Fruit fly (Drosophila melanogaster) whole organism: ENCODE data around the gene TrpA1.

Experiments
- CG8478 ChIP-seq: fragments of >200 bp; optimal IDR thresholded peaks from 2 replicates; lab custom pipeline; 2018; ENCODE audit warnings: inconsistent platforms
- Dll ChIP-seq: fragments of >200 bp; optimal IDR thresholded peaks from 2 replicates; lab custom pipeline; 2017
- EcR ChIP-seq, 2 experiments: fragments of >200 bp; optimal IDR thresholded peaks; 2 replicates each; lab custom pipeline; 2017; ENCODE audit warnings: missing biosample characterization in 2 of 2, missing genetic modification characterization in 2 of 2, missing genetic modification reagents in 2 of 2
- pan ChIP-seq: fragments of >200 bp; optimal IDR thresholded peaks from 2 replicates; lab custom pipeline; 2017
- psq ChIP-seq: fragments of >200 bp; optimal IDR thresholded peaks from 2 replicates; lab custom pipeline; 2017
- usp ChIP-seq: fragments of >200 bp; optimal IDR thresholded peaks from 2 replicates; lab custom pipeline; 2017; ENCODE audit warnings: missing biosample characterization, missing genetic modification characterization, mixed read lengths

The TrpA1 gene

DNA sequence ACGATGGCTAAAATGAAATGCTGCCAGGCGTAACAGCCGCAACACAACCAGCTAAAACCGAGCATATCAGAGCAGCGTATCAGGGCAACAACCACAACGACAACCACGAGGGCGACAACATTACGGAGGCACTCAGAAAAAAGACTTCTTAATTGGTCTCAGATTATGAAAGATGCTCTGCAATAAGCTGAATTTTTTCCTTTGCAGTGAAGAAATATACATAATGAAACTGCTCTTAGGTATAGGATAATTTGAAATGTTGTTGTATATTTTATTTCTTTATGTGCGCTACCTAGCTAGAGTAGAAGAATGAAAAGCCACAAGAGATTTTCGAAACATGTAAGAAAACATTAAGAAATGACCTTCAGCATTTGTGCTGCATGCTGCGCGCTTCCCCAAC, 24.5 kb upstream of the TrpA1 start:
- TF ChIP-seq pan (no peak), psq (lab: Kevin White, UChicago) (no peak), Dll (lab: Kevin White, UChicago) (no peak), EcR (GFP tag; optimal IDR thresholded peaks at IDR 0.05; lab: Kevin White, UChicago) (no peak), usp (no peak), CG8478 (lab: Kevin White, UChicago) (no peak)

dm6 chr3L:8925679-8926078, 20.7 kb upstream of the TrpA1 start:
- TF ChIP-seq Dll (lab: Kevin White, UChicago) (no peak), usp (no peak), psq (lab: Kevin White, UChicago) (no peak), EcR (GFP tag; optimal IDR thresholded peaks at IDR 0.05; lab: Kevin White, UChicago) (no peak), CG8478 (lab: Kevin White, UChicago) (no peak), pan (no peak)

DNA sequence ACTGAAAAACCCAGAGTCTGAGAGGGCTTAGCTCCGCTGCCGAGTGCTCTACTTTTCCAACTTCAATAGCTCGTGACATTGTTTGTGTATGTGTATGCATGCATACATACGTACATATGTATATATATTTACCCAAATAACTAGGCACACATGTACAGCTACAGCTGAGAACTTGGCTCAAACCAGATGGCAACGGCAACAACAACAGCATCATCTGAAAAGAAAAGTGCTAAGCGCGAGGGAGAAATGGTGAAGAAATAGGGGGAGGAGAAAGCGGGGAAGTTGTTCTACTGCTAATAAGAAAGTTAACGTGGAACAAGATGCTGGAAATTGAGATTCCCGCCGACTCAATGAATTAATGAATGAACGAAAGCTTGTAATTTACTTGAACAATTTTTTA, 20.0 kb upstream of the TrpA1 start:
- TF ChIP-seq EcR (GFP tag; optimal IDR thresholded peaks at IDR 0.05; lab: Kevin White, UChicago), result no peak
- no peak for TF ChIP-seq usp
- TF ChIP-seq psq (lab: Kevin White, UChicago), result no peak
- no peak for TF ChIP-seq CG8478 (lab: Kevin White, UChicago)
- TF ChIP-seq Dll (lab: Kevin White, UChicago), result no peak
- no peak for TF ChIP-seq pan

DNA sequence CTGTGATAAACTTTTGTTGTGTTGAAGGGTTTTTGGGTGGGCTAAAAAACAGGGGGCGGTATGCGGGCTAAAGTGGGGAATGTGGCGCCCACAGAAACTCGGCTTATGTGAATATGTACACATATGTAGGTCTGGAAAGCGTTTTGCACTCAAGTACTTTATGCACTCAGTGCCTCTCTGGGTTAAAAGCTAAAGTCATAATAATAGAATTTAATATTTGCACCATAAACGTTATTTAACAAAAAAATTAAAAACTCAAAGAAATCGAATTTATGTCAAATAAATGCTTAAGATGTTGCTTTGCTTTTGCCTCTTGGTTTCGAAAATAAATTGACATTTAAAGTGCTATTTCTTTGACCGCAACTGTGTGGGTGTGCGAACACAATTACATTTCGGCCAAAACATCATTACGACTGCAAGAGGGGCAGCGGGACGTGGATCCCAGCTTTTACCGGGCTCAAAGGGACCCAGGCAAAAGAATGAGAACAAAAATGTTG, 19.5 kb upstream of the TrpA1 start:
- TF ChIP-seq usp (no peak), EcR (GFP tag; optimal IDR thresholded peaks at IDR 0.05; lab: Kevin White, UChicago) (no peak), Dll (lab: Kevin White, UChicago) (no peak), CG8478 (lab: Kevin White, UChicago) (no peak), psq (lab: Kevin White, UChicago) (no peak)

DNA sequence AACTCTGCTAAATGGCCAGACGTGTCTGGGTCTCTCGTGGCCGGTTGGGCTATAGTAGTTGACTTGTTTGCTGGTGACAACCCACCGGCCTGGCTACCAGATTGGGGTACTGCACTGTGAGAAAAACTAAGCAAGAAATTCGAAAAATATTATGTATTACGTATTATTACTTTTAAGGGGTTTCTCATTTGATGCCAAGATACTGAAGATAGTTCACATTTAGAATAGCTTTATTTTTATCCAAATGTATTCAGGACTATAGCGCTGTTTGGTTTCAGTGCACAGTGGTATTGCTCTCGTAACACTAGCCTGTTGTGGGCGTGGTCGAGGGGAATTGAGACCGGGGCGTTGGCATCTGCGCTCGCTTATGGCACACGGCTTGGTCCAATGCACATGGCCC, 15.7 kb upstream of the TrpA1 start:
- TF ChIP-seq Dll (lab: Kevin White, UChicago), result no peak
- no peak for TF ChIP-seq usp
- no peak for TF ChIP-seq pan
- TF ChIP-seq EcR (GFP tag; optimal IDR thresholded peaks at IDR 0.05; lab: Kevin White, UChicago), result no peak
- no peak for TF ChIP-seq psq (lab: Kevin White, UChicago)
- TF ChIP-seq CG8478 (lab: Kevin White, UChicago), result no peak

DNA sequence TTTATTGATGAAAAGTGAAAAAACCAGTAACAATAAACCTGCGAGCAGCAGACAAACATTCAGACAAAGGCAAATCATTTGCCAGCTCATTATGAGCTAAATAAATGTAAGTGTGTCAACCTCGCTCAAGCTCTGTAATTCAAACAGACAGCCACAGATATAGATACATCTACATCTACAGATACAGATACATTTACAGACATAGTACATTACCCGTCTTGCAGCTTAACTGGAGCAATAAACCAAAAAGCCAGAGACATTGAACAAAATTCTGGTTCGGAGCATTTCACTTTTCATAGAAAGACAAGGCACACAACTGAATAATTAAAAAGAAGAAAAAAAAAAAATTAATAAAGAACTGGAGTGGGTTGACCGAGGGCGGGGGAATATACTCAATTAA, 14.7 kb upstream of the TrpA1 start:
- TF ChIP-seq psq (lab: Kevin White, UChicago) (no peak), pan (no peak), Dll (lab: Kevin White, UChicago) (no peak)

DNA sequence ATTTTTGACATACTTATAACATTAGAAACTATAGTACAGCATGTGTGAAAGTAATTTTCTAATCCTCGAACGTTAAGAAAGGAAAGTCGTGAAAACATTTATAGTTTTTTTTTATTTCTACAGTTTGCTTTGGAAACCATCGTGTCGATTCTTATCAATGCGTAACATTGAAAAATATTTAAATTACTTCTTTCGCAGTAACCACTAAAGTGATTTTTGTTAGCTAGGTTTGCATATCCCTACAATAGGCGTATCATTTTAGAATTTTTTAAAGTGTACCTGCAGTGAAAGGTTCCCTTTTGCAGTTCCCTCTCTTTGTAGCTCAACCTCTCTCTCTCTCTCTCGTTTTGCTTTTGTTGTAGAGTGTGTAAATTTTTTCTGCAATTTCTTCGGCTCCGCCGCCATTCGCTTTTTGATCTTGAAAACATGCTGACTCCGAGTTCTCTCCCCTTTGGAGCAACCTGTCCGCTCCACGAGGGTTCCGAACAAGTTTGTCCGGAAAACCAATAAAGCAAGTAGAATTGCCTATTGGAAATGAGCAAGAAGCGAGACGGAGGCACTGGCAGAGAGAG, 8.6 kb upstream of the TrpA1 start:
- TF ChIP-seq usp (no peak), Dll (lab: Kevin White, UChicago) (no peak), psq (lab: Kevin White, UChicago) (no peak), pan (no peak), CG8478 (lab: Kevin White, UChicago) (no peak), EcR (GFP tag; optimal IDR thresholded peaks at IDR 0.05; lab: Kevin White, UChicago) (no peak)

dm6 chr3L:8912332-8912731, 7.3 kb upstream of the TrpA1 start, which contains the start of the genes Tsp66E and mfr:
Gene Tsp66E (plus strand): TSS chr3L:8912499.
Gene mfr (minus strand): TSS chr3L:8912671.
- TF ChIP-seq usp (no peak), Dll (lab: Kevin White, UChicago) (no peak), EcR (GFP tag; optimal IDR thresholded peaks at IDR 0.05; lab: Kevin White, UChicago) (no peak), CG8478 (lab: Kevin White, UChicago) (no peak), pan (no peak), psq (lab: Kevin White, UChicago) (no peak)

- TF ChIP-seq Dll (lab: Kevin White, UChicago) (no peak), usp (no peak), CG8478 (lab: Kevin White, UChicago) (no peak), pan (no peak), psq (lab: Kevin White, UChicago) (no peak), EcR (GFP tag; optimal IDR thresholded peaks at IDR 0.05; lab: Kevin White, UChicago) (no peak)
These were observed 13.8 kb downstream of the TrpA1 start, which contains the start of gene Mcm7 for dm6 chr3L:8891167-8891618. Gene Mcm7 (plus strand): TSS chr3L:8891596.

- TF ChIP-seq psq (lab: Kevin White, UChicago), result no peak
- TF ChIP-seq EcR (GFP tag; optimal IDR thresholded peaks at IDR 0.05; lab: Kevin White, UChicago), result no peak
- no peak for TF ChIP-seq usp
- no peak for TF ChIP-seq CG8478 (lab: Kevin White, UChicago)
- no peak for TF ChIP-seq pan
- no peak for TF ChIP-seq Dll (lab: Kevin White, UChicago)
These were observed 16.5 kb downstream of the TrpA1 start, which contains the start of gene CG43169 for dm6 chr3L:8888533-8888932. Gene CG43169 (minus strand): TSS chr3L:8888633.

dm6 chr3L:8881778-8882366, 23.1 kb downstream of the TrpA1 start:
- TF ChIP-seq usp (no peak), EcR (GFP tag; optimal IDR thresholded peaks at IDR 0.05; lab: Kevin White, UChicago) (no peak), psq (lab: Kevin White, UChicago) (no peak), Dll (lab: Kevin White, UChicago) (no peak), CG8478 (lab: Kevin White, UChicago) (no peak), pan (no peak)

- TF ChIP-seq usp (no peak), psq (lab: Kevin White, UChicago) (no peak), CG8478 (lab: Kevin White, UChicago) (no peak), EcR (GFP tag; optimal IDR thresholded peaks at IDR 0.05; lab: Kevin White, UChicago) (no peak), pan (no peak), Dll (lab: Kevin White, UChicago) (no peak)
These were observed 25.5 kb downstream of the TrpA1 start for dm6 chr3L:8879465-8879864.
